Fruit fly (Drosophila melanogaster) whole organism, embryonic: ENCODE measurements around the gene CG14207.

Experiments used
- Abd-B ChIP-seq: fragments of 200-800 bp; sonication (Bioruptor generic); optimal IDR thresholded peaks from 2 replicates; lab custom pipeline; 2018; ENCODE audit warnings: missing biosample characterization, mild to moderate bottlenecking, missing genetic modification characterization, moderate library complexity
- Ada2b ChIP-seq: fragments of 200-800 bp; sonication (Bioruptor generic); IDR thresholded peaks from 2 replicates; pipeline ENCODE4 v1.3.6; 2022; ENCODE audit warnings: missing biosample characterization, missing genetic modification characterization
- Adf1 ChIP-seq: fragments of 200-800 bp; sonication (Bioruptor generic); IDR thresholded peaks from 2 replicates; pipeline ENCODE4 v1.3.6; 2022; ENCODE audit warnings: missing biosample characterization, missing genetic modification characterization
- Atf3 ChIP-seq: fragments of 200-800 bp; sonication (Bioruptor generic); optimal IDR thresholded peaks from 3 replicates; lab custom pipeline; 2016; ENCODE audit warnings: missing biosample characterization, missing genetic modification characterization
- B-H1 ChIP-seq: fragments of 200-800 bp; sonication (Bioruptor generic); IDR thresholded peaks from 3 replicates; pipeline ENCODE4 v1.3.6; 2022; ENCODE audit warnings: missing biosample characterization, missing genetic modification characterization
- CG10147 ChIP-seq: fragments of 200-800 bp; sonication (Bioruptor generic); optimal IDR thresholded peaks from 2 replicates; lab custom pipeline; 2019; ENCODE audit warnings: missing biosample characterization, mild to moderate bottlenecking, missing genetic modification characterization, moderate library complexity
- CG12659 ChIP-seq: fragments of 200-800 bp; sonication (Bioruptor generic); optimal IDR thresholded peaks from 3 replicates; lab custom pipeline; 2017; ENCODE audit warnings: mild to moderate bottlenecking, missing biosample characterization, missing genetic modification reagents, missing genetic modification characterization
- CG13123 ChIP-seq: fragments of 200-800 bp; sonication (Bioruptor generic); optimal IDR thresholded peaks from 2 replicates; lab custom pipeline; 2016; ENCODE audit warnings: missing biosample characterization, missing genetic modification characterization
- CG13287 ChIP-seq: fragments of 200-800 bp; sonication (Bioruptor generic); IDR thresholded peaks from 2 replicates; pipeline ENCODE4 v1.3.6; 2022; ENCODE audit warnings: missing biosample characterization, missing genetic modification characterization; ENCODE audit not compliant: partially characterized antibody
- CG14710 ChIP-seq: fragments of 200-800 bp; sonication (Bioruptor generic); optimal IDR thresholded peaks from 3 replicates; lab custom pipeline; 2019; ENCODE audit warnings: missing biosample characterization, mild to moderate bottlenecking, missing genetic modification characterization, moderate library complexity
- CG17359 ChIP-seq: fragments of 200-800 bp; sonication (Bioruptor generic); optimal IDR thresholded peaks from 3 replicates; lab custom pipeline; 2018; ENCODE audit warnings: missing biosample characterization, mild to moderate bottlenecking, missing genetic modification characterization, moderate library complexity
- CG2116 ChIP-seq: fragments of 200-800 bp; sonication (Bioruptor generic); optimal IDR thresholded peaks from 3 replicates; lab custom pipeline; 2018; ENCODE audit warnings: missing biosample characterization, mild to moderate bottlenecking, missing genetic modification characterization
- CG3065 ChIP-seq: fragments of 200-800 bp; sonication (Bioruptor generic); optimal IDR thresholded peaks from 2 replicates; lab custom pipeline; 2016; ENCODE audit warnings: missing biosample characterization, missing genetic modification characterization
- CG32772 ChIP-seq: fragments of 200-800 bp; sonication (Bioruptor generic); IDR thresholded peaks from 2 replicates; pipeline ENCODE4 v1.3.6; 2022; ENCODE audit warnings: missing biosample characterization, missing genetic modification characterization
- CG3281 ChIP-seq: fragments of 200-800 bp; sonication (Bioruptor generic); optimal IDR thresholded peaks from 3 replicates; lab custom pipeline; 2017; ENCODE audit warnings: missing biosample characterization, mild to moderate bottlenecking, missing genetic modification characterization
- CG34224 ChIP-seq: fragments of 200-800 bp; sonication (Bioruptor generic); IDR thresholded peaks from 3 replicates; pipeline ENCODE4 v1.3.6; 2022; ENCODE audit warnings: missing biosample characterization, missing genetic modification characterization; ENCODE audit not compliant: partially characterized antibody
- CG5180 ChIP-seq: fragments of 200-800 bp; sonication (Bioruptor generic); optimal IDR thresholded peaks from 3 replicates; lab custom pipeline; 2017; ENCODE audit warnings: missing biosample characterization, missing genetic modification characterization, mild to moderate bottlenecking, moderate library complexity, missing genetic modification reagents
- CG7357 ChIP-seq: fragments of 200-800 bp; sonication (Bioruptor generic); IDR thresholded peaks from 3 replicates; pipeline ENCODE4 v1.3.6; 2022; ENCODE audit warnings: missing biosample characterization, missing genetic modification characterization
- CG8478 ChIP-seq: fragments of >200 bp; optimal IDR thresholded peaks from 2 replicates; lab custom pipeline; 2018
- CG9609 ChIP-seq: fragments of 200-800 bp; sonication (Bioruptor generic); optimal IDR thresholded peaks from 3 replicates; lab custom pipeline; 2016; ENCODE audit warnings: missing biosample characterization, missing genetic modification characterization
- D ChIP-seq, 2 experiments: fragments of 200-800 bp in 1 of 2; fragments of >200 bp in 1 of 2; sonication (Bioruptor generic) in 1 of 2; optimal IDR thresholded peaks; 2 replicates in 1 of 2; 3 replicates in 1 of 2; lab custom pipeline; 2017; ENCODE audit warnings: mild to moderate bottlenecking in 1 of 2, missing biosample characterization in 1 of 2, missing genetic modification characterization in 1 of 2, missing genetic modification reagents in 1 of 2
- Drgx ChIP-seq: fragments of 200-800 bp; sonication (Bioruptor generic); IDR thresholded peaks from 2 replicates; pipeline ENCODE4 v1.3.6; 2022; ENCODE audit warnings: missing biosample characterization, missing genetic modification characterization
- HLHmδ ChIP-seq: fragments of 200-800 bp; sonication (Bioruptor generic); optimal IDR thresholded peaks from 2 replicates; lab custom pipeline; 2018; ENCODE audit warnings: missing biosample characterization, mild to moderate bottlenecking, missing genetic modification characterization, moderate library complexity
- Kr ChIP-seq: fragments of 200-800 bp; sonication (Bioruptor generic); optimal IDR thresholded peaks from 2 replicates; lab custom pipeline; 2017; ENCODE audit warnings: missing biosample characterization, mild to moderate bottlenecking, missing genetic modification characterization
- MESR4 ChIP-seq: fragments of 200-800 bp; sonication (Bioruptor generic); optimal IDR thresholded peaks from 2 replicates; lab custom pipeline; 2018; ENCODE audit warnings: missing biosample characterization, mild to moderate bottlenecking, missing genetic modification characterization, moderate library complexity
- Tbp ChIP-seq: fragments of >200 bp; optimal IDR thresholded peaks from 2 replicates; lab custom pipeline; 2018; ENCODE audit warnings: missing biosample characterization, missing genetic modification characterization
- Vsx1 ChIP-seq: fragments of 200-800 bp; sonication (Bioruptor generic); optimal IDR thresholded peaks from 2 replicates; lab custom pipeline; 2017; ENCODE audit warnings: missing biosample characterization, mild to moderate bottlenecking, missing genetic modification characterization, missing genetic modification reagents
- ab ChIP-seq: fragments of 200-800 bp; sonication (Bioruptor generic); optimal IDR thresholded peaks from 2 replicates; lab custom pipeline; 2016; ENCODE audit warnings: missing biosample characterization, missing genetic modification characterization
- aop ChIP-seq: fragments of 200-800 bp; sonication (Bioruptor generic); IDR thresholded peaks from 2 replicates; pipeline ENCODE4 v1.3.6; 2022; ENCODE audit warnings: missing biosample characterization, missing genetic modification characterization
- cato ChIP-seq: fragments of 200-800 bp; sonication (Bioruptor generic); optimal IDR thresholded peaks from 2 replicates; lab custom pipeline; 2016; ENCODE audit warnings: missing biosample characterization, missing genetic modification characterization, borderline replicate concordance
- cg ChIP-seq: fragments of 200-800 bp; sonication (Bioruptor generic); optimal IDR thresholded peaks from 3 replicates; lab custom pipeline; 2019; ENCODE audit warnings: missing biosample characterization, mild to moderate bottlenecking, missing genetic modification characterization, moderate library complexity
- chinmo ChIP-seq: fragments of 200-800 bp; sonication (Bioruptor generic); IDR thresholded peaks from 4 replicates; pipeline ENCODE4 v1.3.6; 2022; ENCODE audit warnings: missing biosample characterization, missing genetic modification characterization; ENCODE audit not compliant: partially characterized antibody
- chm ChIP-seq: fragments of 200-800 bp; sonication (Bioruptor generic); IDR thresholded peaks from 2 replicates; pipeline ENCODE4 v1.3.6; 2022; ENCODE audit warnings: missing biosample characterization, missing genetic modification characterization
- ci ChIP-seq: fragments of 200-800 bp; sonication (Bioruptor generic); IDR thresholded peaks from 3 replicates; pipeline ENCODE4 v1.3.6; 2022; ENCODE audit warnings: missing biosample characterization, missing genetic modification characterization
- dmrt11E ChIP-seq: fragments of 200-800 bp; sonication (Bioruptor generic); optimal IDR thresholded peaks from 3 replicates; lab custom pipeline; 2018; ENCODE audit warnings: missing biosample characterization, mild to moderate bottlenecking, missing genetic modification characterization, moderate library complexity
- emc ChIP-seq: fragments of 200-800 bp; sonication (Bioruptor generic); optimal IDR thresholded peaks from 2 replicates; lab custom pipeline; 2016; ENCODE audit warnings: missing biosample characterization, missing genetic modification characterization
- fd3F ChIP-seq: fragments of 200-800 bp; sonication (Bioruptor generic); optimal IDR thresholded peaks from 2 replicates; lab custom pipeline; 2018; ENCODE audit warnings: missing biosample characterization, mild to moderate bottlenecking, missing genetic modification characterization, moderate library complexity
- grau ChIP-seq: fragments of 200-800 bp; optimal IDR thresholded peaks from 3 replicates; lab custom pipeline; 2019; ENCODE audit warnings: missing biosample characterization, mild to moderate bottlenecking, missing genetic modification characterization, moderate library complexity
- ham ChIP-seq: fragments of 200-800 bp; sonication (Bioruptor generic); IDR thresholded peaks from 2 replicates; pipeline ENCODE4 v1.3.6; 2022; ENCODE audit warnings: missing biosample characterization, missing genetic modification characterization
- klu ChIP-seq: fragments of 200-800 bp; sonication (Bioruptor generic); IDR thresholded peaks from 2 replicates; pipeline ENCODE4 v1.3.6; 2022; ENCODE audit warnings: missing biosample characterization, missing genetic modification characterization
- phol ChIP-seq: fragments of 200-800 bp; sonication (Bioruptor generic); optimal IDR thresholded peaks from 3 replicates; lab custom pipeline; 2018; ENCODE audit warnings: missing biosample characterization, mild to moderate bottlenecking, missing genetic modification characterization, moderate library complexity
- psq ChIP-seq: fragments of 200-800 bp; sonication (Bioruptor generic); optimal IDR thresholded peaks from 2 replicates; lab custom pipeline; 2017; ENCODE audit warnings: missing biosample characterization, missing genetic modification characterization
- scrt ChIP-seq: fragments of 200-800 bp; sonication (Bioruptor generic); optimal IDR thresholded peaks from 2 replicates; lab custom pipeline; 2018; ENCODE audit warnings: missing biosample characterization, mild to moderate bottlenecking, missing genetic modification characterization, moderate library complexity
- sens ChIP-seq: fragments of 200-800 bp; sonication (Bioruptor generic); peaks from one replicate; lab custom pipeline; 2016; ENCODE audit warnings: missing biosample characterization, missing genetic modification characterization
- seq ChIP-seq: fragments of 200-800 bp; sonication (Bioruptor generic); IDR thresholded peaks from 2 replicates; pipeline ENCODE4 v1.3.6; 2022; ENCODE audit warnings: missing biosample characterization, missing genetic modification characterization
- stwl ChIP-seq: fragments of 200-800 bp; sonication (Bioruptor generic); optimal IDR thresholded peaks from 3 replicates; lab custom pipeline; 2018; ENCODE audit warnings: missing biosample characterization, mild to moderate bottlenecking, missing genetic modification characterization, moderate library complexity
- tap ChIP-seq: fragments of 200-800 bp; optimal IDR thresholded peaks from 3 replicates; lab custom pipeline; 2019; ENCODE audit warnings: missing biosample characterization, mild to moderate bottlenecking, missing genetic modification characterization, moderate library complexity
- tna ChIP-seq: fragments of 200-800 bp; sonication (Bioruptor generic); IDR thresholded peaks from 2 replicates; pipeline ENCODE4 v1.3.6; 2022; ENCODE audit warnings: missing biosample characterization, missing genetic modification characterization; ENCODE audit not compliant: partially characterized antibody

CG14207 gene

DNA sequence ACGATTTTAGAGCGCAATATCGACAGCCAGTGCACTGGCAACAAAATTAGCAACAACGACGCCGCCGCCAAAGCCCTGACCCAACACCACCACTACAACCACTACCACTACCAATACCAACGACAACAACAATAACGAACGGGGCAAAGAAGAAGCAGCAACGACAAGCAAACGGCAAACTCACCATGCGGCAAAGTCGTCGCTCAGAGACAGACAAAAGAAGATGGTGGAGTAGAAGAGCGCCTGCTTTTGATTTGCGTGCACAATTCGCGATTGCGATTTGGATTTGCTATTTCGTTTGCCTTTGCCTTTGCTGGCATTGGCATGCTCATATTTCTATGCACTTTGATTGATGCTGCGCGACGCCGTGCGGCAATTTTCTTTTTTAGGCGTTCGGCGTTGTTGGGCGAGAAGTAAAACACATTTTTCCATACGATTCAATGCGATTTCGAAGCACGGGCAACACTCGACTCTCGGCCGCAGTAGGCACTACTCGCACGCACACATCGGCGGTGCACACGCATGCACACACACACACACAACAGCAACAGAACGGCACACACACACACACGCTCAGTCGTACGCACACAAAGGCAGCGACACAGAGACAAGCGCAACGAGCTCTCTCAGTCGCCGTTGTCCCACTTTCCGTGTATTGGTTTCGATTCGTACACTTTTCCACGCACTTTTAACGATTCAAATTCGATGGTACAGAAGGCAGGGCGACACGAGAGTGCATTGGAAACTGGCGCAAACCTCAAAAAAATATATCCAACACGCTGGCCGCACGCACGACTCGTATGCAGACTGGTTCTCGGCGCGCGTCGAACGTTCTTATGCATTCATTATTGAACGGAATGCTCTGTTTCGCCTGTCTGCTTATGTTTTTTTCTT lies 32.7 kb downstream of the CG14207 start (continued):
- TF ChIP-seq CG3065 (GFP tag; lab: Kevin White, UChicago), result no peak
- TF ChIP-seq fd3F, result no peak
- TF ChIP-seq CG13123 (GFP tag; lab: Kevin White, UChicago), result no peak
- peak; percentile 96 for TF ChIP-seq cg
- no peak for TF ChIP-seq B-H1 (GFP tag; lab: Robert Waterston, UW)
- TF ChIP-seq scrt (GFP tag; lab: Kevin White, UChicago), result no peak
- no peak for TF ChIP-seq CG14710
- TF ChIP-seq CG9609 (GFP tag; lab: Kevin White, UChicago), result no peak
- peak; percentile 47 for TF ChIP-seq Tbp (GFP tag; lab: Kevin White, UChicago)
- peak; percentile 95 for TF ChIP-seq CG8478 (lab: Kevin White, UChicago)
- no peak for TF ChIP-seq Ada2b (GFP tag; lab: Robert Waterston, UW)
- peak; percentile 28 for TF ChIP-seq CG12659 (GFP tag; lab: Kevin White, UChicago)
- no peak for TF ChIP-seq ci (GFP tag; lab: Robert Waterston, UW)
- no peak for TF ChIP-seq CG10147 (GFP tag; lab: Kevin White, UChicago)
- no peak for TF ChIP-seq tap
- no peak for TF ChIP-seq seq
- TF ChIP-seq Drgx (GFP tag; lab: Robert Waterston, UW), result 0 out of 2 replicates have a peak, but pooled peaks have one; percentile 11
- peak; percentile 77 for TF ChIP-seq Adf1 (GFP tag; lab: Robert Waterston, UW)
- no peak for TF ChIP-seq Atf3 (GFP tag; lab: Kevin White, UChicago)
- no peak for TF ChIP-seq CG32772 (GFP tag; lab: Robert Waterston, UW)
- TF ChIP-seq tna (GFP tag; lab: Robert Waterston, UW), result no peak
- 0 out of 3 replicates have a peak, but pooled peaks have one; percentile 21 for TF ChIP-seq CG34224 (GFP tag; lab: Robert Waterston, UW)
- no peak for TF ChIP-seq grau
- TF ChIP-seq D (optimal IDR thresholded peaks at IDR 0.05; lab: Kevin White, UChicago), result peak; percentile 19
- TF ChIP-seq D (GFP tag; optimal IDR thresholded peaks at IDR 0.05; lab: Kevin White, UChicago), result no peak
- TF ChIP-seq ab (GFP tag; lab: Kevin White, UChicago), result no peak
- TF ChIP-seq chm (GFP tag; lab: Robert Waterston, UW), result 0 out of 2 replicates have a peak, but pooled peaks have one; percentile 8
- no peak for TF ChIP-seq stwl (tag; lab: Kevin White, UChicago)
- TF ChIP-seq emc, result no peak
- TF ChIP-seq ham (GFP tag; lab: Robert Waterston, UW), result no peak
- no peak for TF ChIP-seq psq (GFP tag; lab: Kevin White, UChicago)
- peak; percentile 56 for TF ChIP-seq phol (tag; lab: Kevin White, UChicago)
- peak; percentile 4 for TF ChIP-seq sens
- TF ChIP-seq CG5180 (GFP tag; lab: Kevin White, UChicago), result no peak
- peak; percentile 57 for TF ChIP-seq HLHmδ (GFP tag; lab: Kevin White, UChicago)
- no peak for TF ChIP-seq CG13287
- TF ChIP-seq Kr (GFP tag; lab: Kevin White, UChicago), result no peak
- no peak for TF ChIP-seq cato (GFP tag; lab: Kevin White, UChicago)
- TF ChIP-seq CG17359 (tag; lab: Kevin White, UChicago), result no peak
- TF ChIP-seq CG2116 (GFP tag; lab: Kevin White, UChicago), result no peak
- no peak for TF ChIP-seq aop (GFP tag; lab: Robert Waterston, UW)
- no peak for TF ChIP-seq CG7357 (GFP tag; lab: Robert Waterston, UW)
- TF ChIP-seq chinmo, result peak; percentile 88; the same call in 2 of the 4 replicates
- no peak for TF ChIP-seq CG3281
- TF ChIP-seq Abd-B (GFP tag; lab: Kevin White, UChicago), result no peak
- peak; percentile 90 for TF ChIP-seq MESR4 (GFP tag; lab: Kevin White, UChicago)
- no peak for TF ChIP-seq klu
- no peak for TF ChIP-seq dmrt11E (tag; lab: Kevin White, UChicago)
- no peak for TF ChIP-seq Vsx1
